Worm (Caenorhabditis elegans) whole organism, L4 larva: ENCODE measurements around the gene F10D2.16.

Experiments used
- ama-1 ChIP-seq: fragments of 150-350 bp; optimal IDR thresholded peaks from 2 replicates; lab custom pipeline; 2014; ENCODE audit warnings: inconsistent platforms, mixed read lengths
- attf-4 ChIP-seq: sonication (generic microtip); optimal IDR thresholded peaks from 3 replicates; lab custom pipeline; 2017; ENCODE audit warnings: missing biosample characterization, missing genetic modification characterization
- ceh-82 ChIP-seq: sonication (generic microtip); optimal IDR thresholded peaks from 2 replicates; lab custom pipeline; 2017; ENCODE audit warnings: missing biosample characterization, missing genetic modification characterization
- daf-8 ChIP-seq: fragments of 200-800 bp; sonication (Bioruptor generic); IDR thresholded peaks from 2 replicates; pipeline ENCODE4 v1.3.6; 2022; ENCODE audit warnings: missing genetic modification characterization, missing compliant biosample characterization
- dpl-1 ChIP-seq: fragments of 150-350 bp; optimal IDR thresholded peaks from 2 replicates; lab custom pipeline; 2014; ENCODE audit warnings: missing biosample characterization, missing genetic modification reagents, missing genetic modification characterization
- egl-27 ChIP-seq: sonication (generic microtip); optimal IDR thresholded peaks from 3 replicates; lab custom pipeline; 2017; ENCODE audit warnings: missing biosample characterization, missing genetic modification reagents, missing genetic modification characterization
- egl-43 ChIP-seq: fragments of 200-800 bp; sonication (Bioruptor generic); IDR thresholded peaks from 2 replicates; pipeline ENCODE4 v1.3.6; 2022; ENCODE audit warnings: missing genetic modification reagents, missing genetic modification characterization, missing compliant biosample characterization
- madf-5 ChIP-seq, 2 experiments: fragments of 200-800 bp; sonication (Bioruptor generic); IDR thresholded peaks; 2 replicates each; pipeline ENCODE4 v1.3.6; 2022; ENCODE audit warnings: missing compliant biosample characterization in 2 of 2, missing genetic modification characterization in 2 of 2
- mep-1 ChIP-seq: fragments of 150-350 bp; sonication (generic microtip); optimal IDR thresholded peaks from 3 replicates; lab custom pipeline; 2014; ENCODE audit warnings: missing biosample characterization, missing genetic modification characterization
- nhr-76 ChIP-seq: fragments of 150-350 bp; optimal IDR thresholded peaks from 2 replicates; lab custom pipeline; 2014; ENCODE audit warnings: missing biosample characterization, missing genetic modification characterization
- pqm-1 ChIP-seq: sonication (generic microtip); optimal IDR thresholded peaks from 2 replicates; lab custom pipeline; 2017; ENCODE audit warnings: missing biosample characterization, missing genetic modification characterization
- snpc-1.2 ChIP-seq: fragments of 200-800 bp; sonication (Bioruptor generic); IDR thresholded peaks from 2 replicates; pipeline ENCODE4 v1.3.6; 2022; ENCODE audit warnings: missing genetic modification reagents, missing genetic modification characterization, missing compliant biosample characterization
- zag-1 ChIP-seq: fragments of 150-350 bp; optimal IDR thresholded peaks from 2 replicates; lab custom pipeline; 2014; ENCODE audit warnings: missing biosample characterization, missing genetic modification characterization

DNA sequence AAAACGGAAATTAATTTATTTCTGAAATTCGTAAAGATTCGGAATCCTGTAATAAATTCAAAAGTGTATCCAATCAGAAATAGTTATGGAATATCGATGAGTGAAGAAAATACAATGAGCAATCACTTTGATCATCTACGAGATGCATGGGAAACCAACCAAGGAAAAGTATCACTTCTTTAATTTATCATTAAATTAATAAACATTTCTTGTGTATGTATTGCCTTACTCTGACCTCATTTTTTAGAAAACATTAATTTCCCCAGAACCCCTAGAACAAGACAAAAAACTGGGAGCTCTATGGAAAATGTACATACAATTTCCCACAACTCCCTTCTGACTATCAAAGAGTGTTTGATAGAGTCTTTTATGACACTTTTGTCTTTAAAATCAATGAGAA, at the start of gene F10D2.16:
- TF ChIP-seq madf-5 (GFP tag; IDR thresholded peaks at IDR 0.05; lab: Robert Waterston, UW) (no peak), zag-1 (tag; lab: Kevin White, UChicago) (no peak), daf-8 (no peak), attf-4 (tag; lab: Kevin White, UChicago) (no peak), nhr-76 (tag; lab: Kevin White, UChicago) (no peak), ama-1 (lab: Kevin White, UChicago) (no peak), egl-43 (GFP tag; lab: Robert Waterston, UW) (no peak), snpc-1.2 (GFP tag; lab: Robert Waterston, UW) (no peak), pqm-1 (tag; lab: Kevin White, UChicago) (no peak), mep-1 (tag; lab: Kevin White, UChicago) (no peak), dpl-1 (GFP tag; lab: Kevin White, UChicago) (no peak), ceh-82 (tag; lab: Kevin White, UChicago) (no peak), egl-27 (no peak)
